Worm (Caenorhabditis elegans) whole organism, late embryonic: ENCODE results near the gene fan-1.

ENCODE experiments used
- ahr-1 ChIP-seq: sonication (generic microtip); optimal IDR thresholded peaks from 2 replicates; lab custom pipeline; 2016; ENCODE audit warnings: missing genetic modification characterization, missing compliant biosample characterization
- ceh-14 ChIP-seq: sonication (generic microtip); optimal IDR thresholded peaks from 2 replicates; lab custom pipeline; 2016; ENCODE audit warnings: missing genotype, missing genetic modification characterization, missing compliant biosample characterization
- dve-1 ChIP-seq: sonication (generic microtip); optimal IDR thresholded peaks from 2 replicates; lab custom pipeline; 2017; ENCODE audit warnings: antibody characterized with exemption, mild to moderate bottlenecking, missing genetic modification characterization, missing compliant biosample characterization
- elt-2 ChIP-seq: sonication (generic microtip); optimal IDR thresholded peaks from 2 replicates; lab custom pipeline; 2016; ENCODE audit warnings: missing genetic modification reagents, missing genetic modification characterization, missing compliant biosample characterization
- elt-4 ChIP-seq: sonication (generic microtip); optimal IDR thresholded peaks from 2 replicates; lab custom pipeline; 2016; ENCODE audit warnings: missing genetic modification characterization, missing compliant biosample characterization
- fkh-10 ChIP-seq: fragments of 150-350 bp; optimal IDR thresholded peaks from 2 replicates; lab custom pipeline; 2014; ENCODE audit warnings: missing biosample characterization, missing genetic modification reagents, missing genetic modification characterization
- fkh-6 ChIP-seq: sonication (generic microtip); optimal IDR thresholded peaks from 2 replicates; lab custom pipeline; 2016; ENCODE audit warnings: missing genetic modification characterization, missing compliant biosample characterization
- nhr-11 ChIP-seq: fragments of 150-350 bp; optimal IDR thresholded peaks from 2 replicates; lab custom pipeline; 2014; ENCODE audit warnings: missing biosample characterization, missing genetic modification characterization
- pat-9 ChIP-seq: fragments of 200-800 bp; sonication (Bioruptor generic); optimal IDR thresholded peaks from 2 replicates; lab custom pipeline; 2018; ENCODE audit warnings: mild to moderate bottlenecking, missing genetic modification characterization, moderate library complexity, missing compliant biosample characterization
- pha-4 ChIP-seq: fragments of 150-350 bp; optimal IDR thresholded peaks from 2 replicates; lab custom pipeline; 2018; ENCODE audit warnings: missing biosample characterization, missing genetic modification reagents, missing genetic modification characterization
- rnt-1 ChIP-seq: sonication (generic microtip); optimal IDR thresholded peaks from 2 replicates; lab custom pipeline; 2016; ENCODE audit warnings: missing genetic modification characterization, missing compliant biosample characterization
- sdc-2 ChIP-seq: sonication (generic microtip); optimal IDR thresholded peaks from 2 replicates; lab custom pipeline; 2016; ENCODE audit warnings: missing genotype, missing genetic modification characterization, missing compliant biosample characterization

DNA sequence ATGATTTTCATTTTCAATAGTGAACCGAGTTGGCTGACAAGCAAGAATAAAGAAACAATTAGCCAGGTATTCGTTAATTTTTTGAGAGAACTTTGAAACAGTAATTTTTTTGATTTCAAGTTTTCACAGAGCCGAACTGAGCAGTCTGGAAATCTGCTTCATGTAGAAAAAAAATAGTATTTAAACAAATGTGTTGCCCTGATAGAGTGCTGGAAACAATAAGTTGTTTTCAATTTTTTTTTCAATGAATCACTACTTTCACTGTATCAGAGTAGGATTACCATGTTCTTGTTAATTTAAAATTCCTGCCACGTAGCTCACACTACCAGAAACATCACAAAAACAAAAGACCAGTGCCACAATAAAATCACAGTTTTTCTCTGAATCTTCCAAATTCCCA, 48.1 kb upstream of the fan-1 start:
- TF ChIP-seq ahr-1 (tag; lab: Kevin White, UChicago) = no peak
- no peak for TF ChIP-seq nhr-11 (tag; lab: Kevin White, UChicago)
- TF ChIP-seq fkh-10 (GFP tag; lab: Kevin White, UChicago) = no peak
- TF ChIP-seq elt-2 (tag; lab: Kevin White, UChicago) = no peak
- no peak for TF ChIP-seq pha-4 (tag; lab: Kevin White, UChicago)
- no peak for TF ChIP-seq sdc-2
- TF ChIP-seq rnt-1 = no peak
- no peak for TF ChIP-seq pat-9 (tag; lab: Kevin White, UChicago)
- TF ChIP-seq elt-4 (tag; lab: Kevin White, UChicago) = no peak
- no peak for TF ChIP-seq fkh-6
- no peak for TF ChIP-seq dve-1
- TF ChIP-seq ceh-14 (tag; lab: Kevin White, UChicago) = no peak
